Fruit fly (Drosophila melanogaster): Measurements from ENCODE around the gene CG1695.

CG1695 gene

dm6 chrX:20482790-20483564 is 49.2 kb downstream of the CG1695 start:
- TF ChIP-seq Hr39 (GFP tag; optimal IDR thresholded peaks at IDR 0.05): peak; percentile 33
- no peak for TF ChIP-seq CG9139 (GFP tag; optimal IDR thresholded peaks at IDR 0.05)
- TF ChIP-seq Sox102F (GFP tag; optimal IDR thresholded peaks at IDR 0.05): peak; percentile 24
- TF ChIP-seq CG6854 (GFP tag; optimal IDR thresholded peaks at IDR 0.05): no peak
- peak; percentile 51 for TF ChIP-seq CG34406 (GFP tag; optimal IDR thresholded peaks at IDR 0.05)
- TF ChIP-seq CG16779 (tag; optimal IDR thresholded peaks at IDR 0.05): peak; percentile 17
- peak in 1 of 2 experiments; percentile 59 for TF ChIP-seq ss (GFP tag; optimal IDR thresholded peaks at IDR 0.05)
- no peak for TF ChIP-seq CG8319 (GFP tag; optimal IDR thresholded peaks at IDR 0.05)
- TF ChIP-seq svp (GFP tag): peak; percentile 58
- TF ChIP-seq CG4318 (GFP tag; optimal IDR thresholded peaks at IDR 0.05): peak; percentile 34
- peak; percentile 52 for TF ChIP-seq Gug (GFP tag; IDR thresholded peaks at IDR 0.05)
- TF ChIP-seq Sox14 (GFP tag; optimal IDR thresholded peaks at IDR 0.05): peak; percentile 32
- peak; percentile 43 for TF ChIP-seq Smox (GFP tag; optimal IDR thresholded peaks at IDR 0.05)
- TF ChIP-seq CG7368 (GFP tag; optimal IDR thresholded peaks at IDR 0.05): peak; percentile 15
- peak; percentile 47 for TF ChIP-seq CG6808 (GFP tag; optimal IDR thresholded peaks at IDR 0.05)
- TF ChIP-seq cyc (GFP tag; optimal IDR thresholded peaks at IDR 0.05): peak; percentile 21
- peak in 1 of 2 experiments; percentile 43 for TF ChIP-seq salr (GFP tag; optimal IDR thresholded peaks at IDR 0.05)
- no peak for TF ChIP-seq fd85E (GFP tag; optimal IDR thresholded peaks at IDR 0.05)
- TF ChIP-seq achi (GFP tag; optimal IDR thresholded peaks at IDR 0.05): peak; percentile 55
- no peak for TF ChIP-seq CG6792 (GFP tag; optimal IDR thresholded peaks at IDR 0.05)
- peak; percentile 63 for TF ChIP-seq CG10631 (GFP tag; optimal IDR thresholded peaks at IDR 0.05)
- TF ChIP-seq spab (GFP tag; optimal IDR thresholded peaks at IDR 0.05): peak; percentile 38
- peak; percentile 81 for TF ChIP-seq Eip78C (GFP tag)
- peak; percentile 68 for TF ChIP-seq CG32006 (GFP tag; optimal IDR thresholded peaks at IDR 0.05)
- peak; percentile 67 for TF ChIP-seq CG15336 (GFP tag; IDR thresholded peaks at IDR 0.05)
- no peak for TF ChIP-seq Hr38 (GFP tag; optimal IDR thresholded peaks at IDR 0.05)
- TF ChIP-seq CG11294 (GFP tag; IDR thresholded peaks at IDR 0.05): peak; percentile 59; the same call in 1 of the 2 replicates
- TF ChIP-seq Eip75B (GFP tag; optimal IDR thresholded peaks at IDR 0.05): peak; percentile 30
- peak; percentile 62 for TF ChIP-seq CG3032 (tag; optimal IDR thresholded peaks at IDR 0.05)
- no peak for TF ChIP-seq Ets21C (GFP tag; optimal IDR thresholded peaks at IDR 0.05)
- no peak for TF ChIP-seq dac (GFP tag; optimal IDR thresholded peaks at IDR 0.05)
- TF ChIP-seq Sox15 (GFP tag; optimal IDR thresholded peaks at IDR 0.05): no peak
- TF ChIP-seq CG8119 (GFP tag; IDR thresholded peaks at IDR 0.05): peak; percentile 69
- TF ChIP-seq fd59A (GFP tag; optimal IDR thresholded peaks at IDR 0.05): peak; percentile 49
- peak; percentile 2 for TF ChIP-seq Lpt (GFP tag; optimal IDR thresholded peaks at IDR 0.05)
- peak; percentile 38 for TF ChIP-seq CG8632 (GFP tag; optimal IDR thresholded peaks at IDR 0.05)
- TF ChIP-seq Hr4 (GFP tag; optimal IDR thresholded peaks at IDR 0.05): peak; percentile 60
- TF ChIP-seq eg (GFP tag; IDR thresholded peaks at IDR 0.05): peak; percentile 42; the same call in 1 of the 3 replicates
- TF ChIP-seq CG11902 (GFP tag; optimal IDR thresholded peaks at IDR 0.05): peak; percentile 36
- no peak for TF ChIP-seq Eip93F (GFP tag; optimal IDR thresholded peaks at IDR 0.05)
- peak; percentile 44 for TF ChIP-seq lz (GFP tag; optimal IDR thresholded peaks at IDR 0.05)
- peak; percentile 18 for TF ChIP-seq CG11762 (GFP tag; optimal IDR thresholded peaks at IDR 0.05; ENCODE audit: insufficient read depth)
- no peak for TF ChIP-seq CG1621 (tag; optimal IDR thresholded peaks at IDR 0.05)
- peak; percentile 7 for TF ChIP-seq vri (GFP tag; optimal IDR thresholded peaks at IDR 0.05)
- peak; percentile 58 for TF ChIP-seq CG10669 (GFP tag; optimal IDR thresholded peaks at IDR 0.05)
- TF ChIP-seq fkh (GFP tag; optimal IDR thresholded peaks at IDR 0.05): peak; percentile 76
- peak; percentile 41 for TF ChIP-seq topi (GFP tag; optimal IDR thresholded peaks at IDR 0.05)
- peak; percentile 45 for TF ChIP-seq CG6276 (GFP tag; optimal IDR thresholded peaks at IDR 0.05)
- TF ChIP-seq Blimp-1 (GFP tag; optimal IDR thresholded peaks at IDR 0.05): peak; percentile 1
- TF ChIP-seq esn (GFP tag; optimal IDR thresholded peaks at IDR 0.05): peak; percentile 35

Measured in whole organism, prepupa.